Fruit fly (Drosophila melanogaster) whole organism, adult: Measurements from ENCODE around the gene Pgm1.

Experiments used
- CG11617 ChIP-seq: fragments of 200-800 bp; sonication (Bioruptor generic); optimal IDR thresholded peaks from 2 replicates; lab custom pipeline; 2017; ENCODE audit warnings: mild to moderate bottlenecking, missing biosample characterization, missing genetic modification reagents, missing genetic modification characterization
- CG14711 ChIP-seq: fragments of 200-800 bp; sonication (Bioruptor generic); optimal IDR thresholded peaks from 2 replicates; lab custom pipeline; 2018; ENCODE audit warnings: missing biosample characterization, mild to moderate bottlenecking, missing genetic modification characterization, moderate library complexity
- CG1620 ChIP-seq: fragments of 200-800 bp; sonication (Bioruptor generic); optimal IDR thresholded peaks from 2 replicates; lab custom pipeline; 2016; ENCODE audit warnings: missing biosample characterization, missing genetic modification characterization
- CG33017 ChIP-seq: fragments of 200-800 bp; sonication (Bioruptor generic); optimal IDR thresholded peaks from 2 replicates; lab custom pipeline; 2018; ENCODE audit warnings: missing biosample characterization, mild to moderate bottlenecking, missing genetic modification characterization, moderate library complexity
- Clk ChIP-seq: fragments of 200-800 bp; sonication (Bioruptor generic); optimal IDR thresholded peaks from 2 replicates; lab custom pipeline; 2017; ENCODE audit warnings: missing biosample characterization, missing genetic modification characterization
- Hr96 ChIP-seq: fragments of 200-800 bp; sonication (Bioruptor generic); optimal IDR thresholded peaks from 2 replicates; lab custom pipeline; 2016; ENCODE audit warnings: missing biosample characterization, missing genetic modification characterization
- Mnt ChIP-seq: fragments of 200-800 bp; sonication (Bioruptor generic); optimal IDR thresholded peaks from 2 replicates; lab custom pipeline; 2016; ENCODE audit warnings: missing biosample characterization, mild to moderate bottlenecking, missing genetic modification characterization
- bab1 ChIP-seq: fragments of 200-800 bp; sonication (Bioruptor generic); optimal IDR thresholded peaks from 3 replicates; lab custom pipeline; 2019; ENCODE audit warnings: missing biosample characterization, mild to moderate bottlenecking, missing genetic modification characterization, moderate library complexity
- cic ChIP-seq: fragments of 200-800 bp; sonication (Bioruptor generic); optimal IDR thresholded peaks from 2 replicates; lab custom pipeline; 2017; ENCODE audit warnings: missing biosample characterization, mild to moderate bottlenecking, missing genetic modification characterization, moderate library complexity
- kay ChIP-seq: fragments of 200-800 bp; sonication (Bioruptor generic); peaks from one replicate; lab custom pipeline; 2016; ENCODE audit warnings: missing biosample characterization, missing genetic modification characterization, borderline replicate concordance
- ovo ChIP-seq: fragments of 200-800 bp; sonication (Bioruptor generic); optimal IDR thresholded peaks from 2 replicates; lab custom pipeline; 2016; ENCODE audit warnings: missing biosample characterization, missing genetic modification characterization
- pad ChIP-seq: fragments of 200-800 bp; sonication (Bioruptor generic); optimal IDR thresholded peaks from 3 replicates; lab custom pipeline; 2017; ENCODE audit warnings: missing biosample characterization, missing genetic modification characterization, mild to moderate bottlenecking, moderate library complexity, missing genetic modification reagents
- tj ChIP-seq: fragments of 200-800 bp; sonication (Bioruptor generic); optimal IDR thresholded peaks from 3 replicates; lab custom pipeline; 2017; ENCODE audit warnings: missing biosample characterization, mild to moderate bottlenecking, missing genetic modification characterization, moderate library complexity
- toe ChIP-seq: fragments of 200-800 bp; sonication (Bioruptor generic); optimal IDR thresholded peaks from 2 replicates; lab custom pipeline; 2016; ENCODE audit warnings: missing biosample characterization, missing genetic modification characterization

DNA sequence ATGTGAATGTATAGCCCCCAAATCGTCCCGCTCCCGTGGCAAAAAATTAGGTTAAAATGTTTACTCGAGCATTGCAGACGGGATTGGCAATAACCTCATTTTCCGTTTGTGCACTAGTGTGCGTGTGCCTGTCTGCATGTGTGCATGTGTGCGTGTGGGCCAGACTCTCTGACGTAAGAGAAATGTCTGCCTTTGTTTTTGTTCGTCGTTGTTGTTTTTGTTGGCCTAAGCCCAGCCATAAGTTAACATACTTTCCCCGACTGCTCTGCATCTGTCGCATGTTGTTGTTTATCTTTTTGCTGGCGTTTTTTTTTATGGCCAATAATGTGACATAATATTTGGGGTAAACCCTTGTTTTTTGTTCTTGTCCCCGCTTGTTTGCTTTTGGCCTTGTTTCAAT, 17.0 kb upstream of the Pgm1 start:
- TF ChIP-seq Clk (GFP tag; lab: Kevin White, UChicago): no peak
- no peak for TF ChIP-seq Hr96 (GFP tag; lab: Kevin White, UChicago)
- TF ChIP-seq ovo (GFP tag; lab: Kevin White, UChicago): no peak
- no peak for TF ChIP-seq CG33017 (tag; lab: Kevin White, UChicago)
- TF ChIP-seq CG11617 (GFP tag; lab: Kevin White, UChicago): no peak
- no peak for TF ChIP-seq bab1 (GFP tag; lab: Kevin White, UChicago)
- TF ChIP-seq Mnt: no peak
- TF ChIP-seq pad (GFP tag; lab: Kevin White, UChicago): no peak
- no peak for TF ChIP-seq CG14711
- TF ChIP-seq toe (GFP tag; lab: Kevin White, UChicago): no peak
- no peak for TF ChIP-seq tj (GFP tag; lab: Kevin White, UChicago)
- TF ChIP-seq cic: no peak
- no peak for TF ChIP-seq kay (GFP tag; lab: Kevin White, UChicago)
- TF ChIP-seq CG1620 (GFP tag; lab: Kevin White, UChicago): no peak
